Worm (Caenorhabditis elegans): ENCODE results near the gene coel-1.

coel-1 gene

ce11 chrX:4263820-4264219 lies 1.6 kb upstream of the coel-1 start:
- TF ChIP-seq ztf-29 (GFP tag; IDR thresholded peaks at IDR 0.05) (no peak), ztf-23 (GFP tag; IDR thresholded peaks at IDR 0.05) (no peak)

ce11 chrX:4266178-4266931 lies 892 bp downstream of the coel-1 start:
- no peak for TF ChIP-seq tab-1 (GFP tag; IDR thresholded peaks at IDR 0.05)
- TF ChIP-seq T22C8.4 (GFP tag; IDR thresholded peaks at IDR 0.05) = no peak
- no peak for TF ChIP-seq ztf-23 (GFP tag; IDR thresholded peaks at IDR 0.05)
- TF ChIP-seq klf-2 (GFP tag; conservative IDR thresholded peaks at IDR 0.05) = no peak
- TF ChIP-seq ref-1 (GFP tag; conservative IDR thresholded peaks at IDR 0.05) = no peak
- no peak for TF ChIP-seq med-1 (GFP tag; optimal IDR thresholded peaks at IDR 0.05; ENCODE audit: insufficient read depth)
- no peak for TF ChIP-seq flt-1 (GFP tag; IDR thresholded peaks at IDR 0.05)
- TF ChIP-seq ztf-29 (GFP tag; IDR thresholded peaks at IDR 0.05) = no peak
- TF ChIP-seq cog-1 (tag; optimal IDR thresholded peaks at IDR 0.05) = no peak

- TF ChIP-seq tab-1 (GFP tag; IDR thresholded peaks at IDR 0.05) = no peak
- TF ChIP-seq flt-1 (GFP tag; IDR thresholded peaks at IDR 0.05) = no peak
- TF ChIP-seq ztf-29 (GFP tag; IDR thresholded peaks at IDR 0.05) = no peak
- TF ChIP-seq med-1 (GFP tag; optimal IDR thresholded peaks at IDR 0.05; ENCODE audit: insufficient read depth) = no peak
- no peak for TF ChIP-seq klf-2 (GFP tag; conservative IDR thresholded peaks at IDR 0.05)
- TF ChIP-seq cog-1 (tag; optimal IDR thresholded peaks at IDR 0.05) = no peak
- no peak for TF ChIP-seq T22C8.4 (GFP tag; IDR thresholded peaks at IDR 0.05)
- no peak for TF ChIP-seq ref-1 (GFP tag; conservative IDR thresholded peaks at IDR 0.05)
- no peak for TF ChIP-seq ztf-23 (GFP tag; IDR thresholded peaks at IDR 0.05)
Observed at ce11 chrX:4268396-4268795, 2.9 kb downstream of the coel-1 start.

ce11 chrX:4273614-4274013 lies 8.2 kb downstream of the coel-1 start, which contains the start of gene C52B9.10:
TSS of gene C52B9.10 (plus strand) at chrX:4273914.
- TF ChIP-seq ztf-23 (GFP tag; IDR thresholded peaks at IDR 0.05) (no peak), klf-2 (GFP tag; conservative IDR thresholded peaks at IDR 0.05) (no peak), flt-1 (GFP tag; IDR thresholded peaks at IDR 0.05) (no peak), T22C8.4 (GFP tag; IDR thresholded peaks at IDR 0.05) (no peak), tab-1 (GFP tag; IDR thresholded peaks at IDR 0.05) (no peak), cog-1 (tag; optimal IDR thresholded peaks at IDR 0.05) (no peak), med-1 (GFP tag; optimal IDR thresholded peaks at IDR 0.05; ENCODE audit: insufficient read depth) (no peak), ref-1 (GFP tag; conservative IDR thresholded peaks at IDR 0.05) (no peak)

- TF ChIP-seq T22C8.4 (GFP tag; IDR thresholded peaks at IDR 0.05) (no peak), tab-1 (GFP tag; IDR thresholded peaks at IDR 0.05) (no peak), cog-1 (tag; optimal IDR thresholded peaks at IDR 0.05) (no peak), ztf-29 (GFP tag; IDR thresholded peaks at IDR 0.05) (no peak), flt-1 (GFP tag; IDR thresholded peaks at IDR 0.05) (no peak), klf-2 (GFP tag; conservative IDR thresholded peaks at IDR 0.05) (no peak), ztf-23 (GFP tag; IDR thresholded peaks at IDR 0.05) (no peak), med-1 (GFP tag; optimal IDR thresholded peaks at IDR 0.05; ENCODE audit: insufficient read depth) (no peak), ref-1 (GFP tag; conservative IDR thresholded peaks at IDR 0.05) (no peak)
Observed at ce11 chrX:4274116-4274515, 8.7 kb downstream of the coel-1 start, which contains the start of gene mec-18. TSS of gene mec-18 (minus strand) at chrX:4274216.

ce11 chrX:4279294-4279782 lies 13.9 kb downstream of the coel-1 start, which contains the start of the genes twk-28 and ets-9:
TSS of gene twk-28 (minus strand) at chrX:4279344.
TSS of gene ets-9 (plus strand) at chrX:4279703.
- TF ChIP-seq ztf-23 (GFP tag; IDR thresholded peaks at IDR 0.05) (no peak), T22C8.4 (GFP tag; IDR thresholded peaks at IDR 0.05) (no peak), klf-2 (GFP tag; conservative IDR thresholded peaks at IDR 0.05) (no peak), ref-1 (GFP tag; conservative IDR thresholded peaks at IDR 0.05) (no peak), ztf-29 (GFP tag; IDR thresholded peaks at IDR 0.05) (no peak), tab-1 (GFP tag; IDR thresholded peaks at IDR 0.05) (no peak), flt-1 (GFP tag; IDR thresholded peaks at IDR 0.05) (no peak), med-1 (GFP tag; optimal IDR thresholded peaks at IDR 0.05; ENCODE audit: insufficient read depth) (no peak), cog-1 (tag; optimal IDR thresholded peaks at IDR 0.05) (no peak)

- TF ChIP-seq tab-1 (GFP tag; IDR thresholded peaks at IDR 0.05) = no peak
- TF ChIP-seq ztf-23 (GFP tag; IDR thresholded peaks at IDR 0.05) = no peak
- no peak for TF ChIP-seq T22C8.4 (GFP tag; IDR thresholded peaks at IDR 0.05)
- no peak for TF ChIP-seq med-1 (GFP tag; optimal IDR thresholded peaks at IDR 0.05; ENCODE audit: insufficient read depth)
- TF ChIP-seq klf-2 (GFP tag; conservative IDR thresholded peaks at IDR 0.05) = no peak
- TF ChIP-seq ztf-29 (GFP tag; IDR thresholded peaks at IDR 0.05) = no peak
- no peak for TF ChIP-seq ref-1 (GFP tag; conservative IDR thresholded peaks at IDR 0.05)
- no peak for TF ChIP-seq cog-1 (tag; optimal IDR thresholded peaks at IDR 0.05)
- no peak for TF ChIP-seq flt-1 (GFP tag; IDR thresholded peaks at IDR 0.05)
Observed at ce11 chrX:4282380-4282779, 16.9 kb downstream of the coel-1 start, which contains the start of gene C52B9.19. TSS of gene C52B9.19 (plus strand) at chrX:4282555.

ce11 chrX:4283989-4284388 lies 18.5 kb downstream of the coel-1 start, which contains the start of gene ets-10:
TSS of gene ets-10 (plus strand) at chrX:4284189.
- TF ChIP-seq klf-2 (GFP tag; conservative IDR thresholded peaks at IDR 0.05) (no peak), flt-1 (GFP tag; IDR thresholded peaks at IDR 0.05) (no peak), ref-1 (GFP tag; conservative IDR thresholded peaks at IDR 0.05) (no peak), ztf-29 (GFP tag; IDR thresholded peaks at IDR 0.05) (no peak), cog-1 (tag; optimal IDR thresholded peaks at IDR 0.05) (no peak), ztf-23 (GFP tag; IDR thresholded peaks at IDR 0.05) (no peak), med-1 (GFP tag; optimal IDR thresholded peaks at IDR 0.05; ENCODE audit: insufficient read depth) (no peak), tab-1 (GFP tag; IDR thresholded peaks at IDR 0.05) (no peak), T22C8.4 (GFP tag; IDR thresholded peaks at IDR 0.05) (no peak)

- no peak for TF ChIP-seq ztf-23 (GFP tag; IDR thresholded peaks at IDR 0.05)
- TF ChIP-seq ref-1 (GFP tag; conservative IDR thresholded peaks at IDR 0.05) = no peak
- no peak for TF ChIP-seq flt-1 (GFP tag; IDR thresholded peaks at IDR 0.05)
- no peak for TF ChIP-seq ztf-29 (GFP tag; IDR thresholded peaks at IDR 0.05)
- TF ChIP-seq T22C8.4 (GFP tag; IDR thresholded peaks at IDR 0.05) = no peak
- TF ChIP-seq cog-1 (tag; optimal IDR thresholded peaks at IDR 0.05) = no peak
- TF ChIP-seq tab-1 (GFP tag; IDR thresholded peaks at IDR 0.05) = no peak
- no peak for TF ChIP-seq med-1 (GFP tag; optimal IDR thresholded peaks at IDR 0.05; ENCODE audit: insufficient read depth)
- no peak for TF ChIP-seq klf-2 (GFP tag; conservative IDR thresholded peaks at IDR 0.05)
Observed at ce11 chrX:4284470-4284869, 19.0 kb downstream of the coel-1 start.
